Fruit fly (Drosophila melanogaster) whole organism: ENCODE data around the gene Ublcp1.

Experiments used
- CG8478 ChIP-seq: fragments of >200 bp; optimal IDR thresholded peaks from 2 replicates; lab custom pipeline; 2018; ENCODE audit warnings: inconsistent platforms
- Dll ChIP-seq: fragments of >200 bp; optimal IDR thresholded peaks from 2 replicates; lab custom pipeline; 2017
- EcR ChIP-seq, 2 experiments: fragments of >200 bp; optimal IDR thresholded peaks; 2 replicates each; lab custom pipeline; 2017; ENCODE audit warnings: missing biosample characterization in 2 of 2, missing genetic modification characterization in 2 of 2, missing genetic modification reagents in 2 of 2
- pan ChIP-seq: fragments of >200 bp; optimal IDR thresholded peaks from 2 replicates; lab custom pipeline; 2017
- psq ChIP-seq: fragments of >200 bp; optimal IDR thresholded peaks from 2 replicates; lab custom pipeline; 2017
- usp ChIP-seq: fragments of >200 bp; optimal IDR thresholded peaks from 2 replicates; lab custom pipeline; 2017; ENCODE audit warnings: missing biosample characterization, missing genetic modification characterization, mixed read lengths

DNA sequence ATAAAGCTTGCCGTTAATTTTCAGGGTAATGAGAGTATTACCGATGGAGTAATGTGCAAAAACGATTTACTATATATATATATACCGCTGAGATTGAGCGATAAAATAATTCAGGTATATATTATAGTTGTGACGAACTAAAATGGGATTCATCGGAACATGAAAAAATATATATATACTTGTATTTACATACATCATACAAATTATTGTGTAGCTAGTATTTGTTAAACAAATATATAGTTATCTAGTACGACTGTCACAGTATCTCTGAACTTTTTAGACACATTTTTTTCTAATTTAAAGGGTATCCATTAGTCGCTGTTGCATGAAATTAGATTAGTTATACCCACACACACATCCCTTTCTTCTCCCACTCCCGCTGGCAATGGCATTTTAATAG is 25.0 kb upstream of the Ublcp1 start:
- TF ChIP-seq psq (lab: Kevin White, UChicago) = no peak
- TF ChIP-seq pan (lab: Kevin White, UChicago) = no peak
- TF ChIP-seq EcR (GFP tag; optimal IDR thresholded peaks at IDR 0.05; lab: Kevin White, UChicago) = no peak
- no peak for TF ChIP-seq CG8478 (lab: Kevin White, UChicago)
- TF ChIP-seq Dll (lab: Kevin White, UChicago) = no peak
- TF ChIP-seq usp (GFP tag; lab: Kevin White, UChicago) = no peak
